Fruit fly (Drosophila melanogaster) whole organism, embryonic: ENCODE results near the gene rhea.

ENCODE experiments used
- Abd-B ChIP-seq: fragments of 200-800 bp; sonication (Bioruptor generic); optimal IDR thresholded peaks from 2 replicates; lab custom pipeline; 2018; ENCODE audit warnings: missing biosample characterization, mild to moderate bottlenecking, missing genetic modification characterization, moderate library complexity
- B-H1 ChIP-seq: fragments of 200-800 bp; sonication (Bioruptor generic); IDR thresholded peaks from 3 replicates; pipeline ENCODE4 v1.3.6; 2022; ENCODE audit warnings: missing biosample characterization, missing genetic modification characterization
- Bteb2 ChIP-seq: fragments of 200-800 bp; sonication (Bioruptor generic); optimal IDR thresholded peaks from 2 replicates; lab custom pipeline; 2016; ENCODE audit warnings: missing biosample characterization, missing genetic modification characterization
- C15 ChIP-seq: fragments of 200-800 bp; sonication (Bioruptor generic); IDR thresholded peaks from 3 replicates; pipeline ENCODE4 v1.3.6; 2022; ENCODE audit warnings: missing biosample characterization, missing genetic modification characterization
- CG11696 ChIP-seq: fragments of 200-800 bp; sonication (Bioruptor generic); IDR thresholded peaks from 2 replicates; pipeline ENCODE4 v1.3.6; 2022; ENCODE audit warnings: missing biosample characterization, missing genetic modification characterization
- CG12769 ChIP-seq: fragments of 200-800 bp; sonication (Bioruptor generic); optimal IDR thresholded peaks from 2 replicates; lab custom pipeline; 2019; ENCODE audit warnings: missing biosample characterization, mild to moderate bottlenecking, missing genetic modification characterization, moderate library complexity
- CG13296 ChIP-seq: fragments of 200-800 bp; sonication (Bioruptor generic); optimal IDR thresholded peaks from 3 replicates; lab custom pipeline; 2018; ENCODE audit warnings: missing biosample characterization, mild to moderate bottlenecking, missing genetic modification characterization
- CG14860 ChIP-seq: fragments of 200-800 bp; sonication (Bioruptor generic); IDR thresholded peaks from 3 replicates; pipeline ENCODE4 v1.3.6; 2022; ENCODE audit warnings: missing biosample characterization, missing genetic modification characterization; ENCODE audit not compliant: partially characterized antibody
- CG16863 ChIP-seq: fragments of 200-800 bp; sonication (Bioruptor generic); optimal IDR thresholded peaks from 3 replicates; lab custom pipeline; 2016; ENCODE audit warnings: missing biosample characterization, missing genetic modification characterization
- CG17328 ChIP-seq: fragments of 200-800 bp; sonication (Bioruptor generic); IDR thresholded peaks from 2 replicates; pipeline ENCODE4 v1.3.6; 2022; ENCODE audit warnings: missing biosample characterization, missing genetic modification characterization
- CG17802 ChIP-seq: fragments of 200-800 bp; sonication (Bioruptor generic); optimal IDR thresholded peaks from 2 replicates; lab custom pipeline; 2018; ENCODE audit warnings: missing biosample characterization, mild to moderate bottlenecking, missing genetic modification characterization, moderate library complexity
- CG18619 ChIP-seq: fragments of 200-800 bp; sonication (Bioruptor generic); optimal IDR thresholded peaks from 3 replicates; lab custom pipeline; 2017; ENCODE audit warnings: missing biosample characterization, mild to moderate bottlenecking, missing genetic modification characterization
- CG3407 ChIP-seq: fragments of 200-800 bp; sonication (Bioruptor generic); optimal IDR thresholded peaks from 2 replicates; lab custom pipeline; 2018; ENCODE audit warnings: missing biosample characterization, mild to moderate bottlenecking, missing genetic modification characterization
- CG3995 ChIP-seq: fragments of 200-800 bp; sonication (Bioruptor generic); optimal IDR thresholded peaks from 3 replicates; lab custom pipeline; 2016; ENCODE audit warnings: missing biosample characterization, missing genetic modification characterization
- CG6175 ChIP-seq: fragments of 200-800 bp; sonication (Bioruptor generic); IDR thresholded peaks from 3 replicates; pipeline ENCODE4 v1.3.6; 2022; ENCODE audit warnings: missing biosample characterization, missing genetic modification characterization
- CG7745 ChIP-seq: fragments of 200-800 bp; sonication (Bioruptor generic); optimal IDR thresholded peaks from 2 replicates; lab custom pipeline; 2018; ENCODE audit warnings: missing biosample characterization, mild to moderate bottlenecking, missing genetic modification characterization, moderate library complexity
- CG9437 ChIP-seq: fragments of 200-800 bp; sonication (Bioruptor generic); optimal IDR thresholded peaks from 2 replicates; lab custom pipeline; 2018; ENCODE audit warnings: missing biosample characterization, mild to moderate bottlenecking, missing genetic modification characterization
- CG9727 ChIP-seq: fragments of 200-800 bp; sonication (Bioruptor generic); optimal IDR thresholded peaks from 3 replicates; lab custom pipeline; 2017; ENCODE audit warnings: missing biosample characterization, mild to moderate bottlenecking, missing genetic modification characterization
- CG9932 ChIP-seq: fragments of 200-800 bp; sonication (Bioruptor generic); IDR thresholded peaks from 2 replicates; pipeline ENCODE4 v1.3.6; 2022; ENCODE audit warnings: missing biosample characterization, missing genetic modification characterization
- CTCF ChIP-seq: fragments of 200-800 bp; sonication (Bioruptor generic); optimal IDR thresholded peaks from 2 replicates; lab custom pipeline; 2017; ENCODE audit warnings: missing biosample characterization, mild to moderate bottlenecking, missing genetic modification characterization, moderate library complexity
- Chrac-16 ChIP-seq: fragments of 200-800 bp; sonication (Bioruptor generic); optimal IDR thresholded peaks from 3 replicates; lab custom pipeline; 2016; ENCODE audit warnings: missing biosample characterization, missing genetic modification characterization
- Dek ChIP-seq: fragments of 200-800 bp; sonication (Bioruptor generic); optimal IDR thresholded peaks from 3 replicates; lab custom pipeline; 2019; ENCODE audit warnings: missing biosample characterization, mild to moderate bottlenecking, missing genetic modification characterization, moderate library complexity
- Dfd ChIP-seq, 2 experiments: fragments of >200 bp; optimal IDR thresholded peaks; 2 replicates each; lab custom pipeline; 2017; ENCODE audit warnings: missing biosample characterization in 2 of 2, missing genetic modification characterization in 2 of 2
- Hr51 ChIP-seq, 2 experiments: fragments of 200-800 bp; sonication (Bioruptor generic); optimal IDR thresholded peaks; 2 replicates in 1 of 2; 3 replicates in 1 of 2; lab custom pipeline; 2016 to 2018; ENCODE audit warnings: missing biosample characterization in 2 of 2, missing genetic modification characterization in 2 of 2, mild to moderate bottlenecking in 1 of 2, moderate library complexity in 1 of 2
- Med ChIP-seq: fragments of 200-800 bp; sonication (Bioruptor generic); peaks from one replicate; lab custom pipeline; 2016; ENCODE audit warnings: missing biosample characterization, missing genetic modification characterization, mild to moderate bottlenecking, inconsistent platforms, moderate library complexity
- NFAT ChIP-seq: fragments of 200-800 bp; sonication (Bioruptor generic); IDR thresholded peaks from 2 replicates; pipeline ENCODE4 v1.3.6; 2022; ENCODE audit warnings: missing biosample characterization, missing genetic modification characterization
- Pdp1 ChIP-seq, 2 experiments: fragments of 200-800 bp; sonication (Bioruptor generic); optimal IDR thresholded peaks; 3 replicates each; lab custom pipeline; 2016; ENCODE audit warnings: missing biosample characterization in 2 of 2, missing genetic modification characterization in 2 of 2, mild to moderate bottlenecking in 1 of 2, moderate library complexity in 1 of 2
- Side ChIP-seq: fragments of 200-800 bp; sonication (Bioruptor generic); optimal IDR thresholded peaks from 2 replicates; lab custom pipeline; 2016; ENCODE audit warnings: missing biosample characterization, missing genetic modification characterization
- Ssrp ChIP-seq: fragments of 200-800 bp; sonication (Bioruptor generic); optimal IDR thresholded peaks from 2 replicates; lab custom pipeline; 2018; ENCODE audit warnings: missing biosample characterization, mild to moderate bottlenecking, missing genetic modification characterization, moderate library complexity
- bcd ChIP-seq: fragments of 200-800 bp; sonication (Bioruptor generic); optimal IDR thresholded peaks from 2 replicates; lab custom pipeline; 2017; ENCODE audit warnings: missing biosample characterization, mild to moderate bottlenecking, missing genetic modification characterization
- bigmax ChIP-seq: fragments of 200-800 bp; sonication (Bioruptor generic); optimal IDR thresholded peaks from 2 replicates; lab custom pipeline; 2018; ENCODE audit warnings: missing biosample characterization, mild to moderate bottlenecking, missing genetic modification characterization
- cato ChIP-seq: fragments of 200-800 bp; sonication (Bioruptor generic); optimal IDR thresholded peaks from 2 replicates; lab custom pipeline; 2016; ENCODE audit warnings: missing biosample characterization, missing genetic modification characterization, borderline replicate concordance
- caup ChIP-seq: fragments of 200-800 bp; sonication (Bioruptor generic); optimal IDR thresholded peaks from 3 replicates; lab custom pipeline; 2017; ENCODE audit warnings: missing biosample characterization, mild to moderate bottlenecking, missing genetic modification characterization, moderate library complexity; ENCODE audit not compliant: severe bottlenecking
- dati ChIP-seq: fragments of 200-800 bp; sonication (Bioruptor generic); IDR thresholded peaks from 2 replicates; pipeline ENCODE4 v1.3.6; 2022; ENCODE audit warnings: missing biosample characterization, missing genetic modification characterization
- fu2 ChIP-seq: fragments of 200-800 bp; sonication (Bioruptor generic); optimal IDR thresholded peaks from 2 replicates; lab custom pipeline; 2016; ENCODE audit warnings: missing biosample characterization, missing genetic modification characterization
- gcm ChIP-seq: fragments of 200-800 bp; sonication (Bioruptor generic); optimal IDR thresholded peaks from 2 replicates; lab custom pipeline; 2019; ENCODE audit warnings: missing biosample characterization, mild to moderate bottlenecking, missing genetic modification characterization, moderate library complexity
- her ChIP-seq: fragments of 200-800 bp; sonication (Bioruptor generic); optimal IDR thresholded peaks from 2 replicates; lab custom pipeline; 2016; ENCODE audit warnings: missing biosample characterization, missing genetic modification characterization
- ind ChIP-seq: fragments of 200-800 bp; sonication (Bioruptor generic); optimal IDR thresholded peaks from 3 replicates; lab custom pipeline; 2016; ENCODE audit warnings: missing biosample characterization, missing genetic modification characterization
- lmd ChIP-seq: fragments of 200-800 bp; sonication (Bioruptor generic); IDR thresholded peaks from 2 replicates; pipeline ENCODE4 v1.3.6; 2022; ENCODE audit warnings: missing biosample characterization, missing genetic modification characterization
- lov ChIP-seq, 2 experiments: fragments of 200-800 bp in 1 of 2; fragments of >200 bp in 1 of 2; sonication (Bioruptor generic) in 1 of 2; IDR thresholded peaks in 1 of 2; optimal IDR thresholded peaks in 1 of 2; 2 replicates in 1 of 2; 3 replicates in 1 of 2; pipeline versions ENCODE4 v1.3.6 to Lab custom; 2017 to 2022; ENCODE audit warnings: missing biosample characterization in 1 of 2, missing genetic modification characterization in 1 of 2
- maf-S ChIP-seq: fragments of 200-800 bp; sonication (Bioruptor generic); optimal IDR thresholded peaks from 2 replicates; lab custom pipeline; 2016; ENCODE audit warnings: missing biosample characterization, missing genetic modification characterization
- mam ChIP-seq: fragments of 200-800 bp; sonication (Bioruptor generic); optimal IDR thresholded peaks from 3 replicates; lab custom pipeline; 2016; ENCODE audit warnings: missing biosample characterization, missing genetic modification characterization
- peb ChIP-seq: fragments of 200-800 bp; sonication (Bioruptor generic); IDR thresholded peaks from 2 replicates; pipeline ENCODE4 v1.3.6; 2022; ENCODE audit warnings: missing biosample characterization, missing genetic modification characterization
- pnt ChIP-seq: fragments of 200-800 bp; sonication (Bioruptor generic); optimal IDR thresholded peaks from 3 replicates; lab custom pipeline; 2016; ENCODE audit warnings: missing biosample characterization, missing genetic modification characterization
- scrt ChIP-seq: fragments of 200-800 bp; sonication (Bioruptor generic); optimal IDR thresholded peaks from 2 replicates; lab custom pipeline; 2018; ENCODE audit warnings: missing biosample characterization, mild to moderate bottlenecking, missing genetic modification characterization, moderate library complexity
- toy ChIP-seq: fragments of 200-800 bp; sonication (Bioruptor generic); IDR thresholded peaks from 2 replicates; pipeline ENCODE4 v1.3.6; 2022; ENCODE audit warnings: missing biosample characterization, missing genetic modification characterization
- trem ChIP-seq: fragments of 200-800 bp; optimal IDR thresholded peaks from 3 replicates; lab custom pipeline; 2019; ENCODE audit warnings: missing biosample characterization, mild to moderate bottlenecking, missing genetic modification characterization, moderate library complexity
- wdn ChIP-seq: fragments of 200-800 bp; sonication (Bioruptor generic); IDR thresholded peaks from 2 replicates; pipeline ENCODE4 v1.3.6; 2022; ENCODE audit warnings: missing biosample characterization, missing genetic modification characterization
- z ChIP-seq: fragments of 200-800 bp; sonication (Bioruptor generic); IDR thresholded peaks from 3 replicates; pipeline ENCODE4 v1.3.6; 2022; ENCODE audit warnings: missing biosample characterization, missing genetic modification characterization
- zen ChIP-seq: fragments of 200-800 bp; sonication (Bioruptor generic); optimal IDR thresholded peaks from 3 replicates; lab custom pipeline; 2018; ENCODE audit warnings: missing biosample characterization, mild to moderate bottlenecking, missing genetic modification characterization, moderate library complexity

Gene rhea

DNA sequence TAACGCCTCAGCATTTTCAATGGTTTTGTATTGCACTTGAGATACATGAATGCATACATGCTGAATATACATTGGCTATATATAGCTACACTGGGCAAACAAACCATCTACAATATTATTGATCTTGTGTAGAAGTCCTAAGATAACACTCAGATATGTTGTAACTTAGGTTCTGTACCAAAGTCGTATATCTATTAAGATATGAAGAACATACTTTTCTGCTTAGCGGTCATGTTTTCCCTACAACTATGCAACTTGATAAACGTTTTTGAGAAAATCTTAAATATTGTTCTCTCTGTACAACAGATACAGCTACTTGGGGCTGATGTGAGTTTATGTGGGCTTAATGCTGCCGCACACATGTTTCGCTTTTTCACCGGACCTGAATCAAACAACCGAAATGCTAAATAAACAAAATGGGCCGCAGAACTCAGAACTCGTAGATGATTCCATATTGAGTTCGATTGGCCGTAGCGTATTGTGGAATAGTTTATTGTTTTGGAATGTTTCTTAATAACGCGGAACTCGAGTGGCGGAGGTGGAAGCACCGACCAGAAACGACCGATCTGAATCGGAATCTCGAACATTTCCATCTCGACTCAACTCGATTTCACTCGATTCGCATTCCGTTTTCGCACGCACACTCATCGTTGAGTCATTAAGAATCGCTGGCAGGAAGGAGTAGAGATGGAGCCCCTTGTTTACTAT is 4.5 kb downstream of the rhea start (continued):
- TF ChIP-seq Abd-B = peak; percentile 8
- no peak for TF ChIP-seq bigmax
- TF ChIP-seq mam (GFP tag; lab: Kevin White, UChicago) = peak; percentile 31
- TF ChIP-seq gcm (GFP tag; lab: Kevin White, UChicago) = peak; percentile 62
- TF ChIP-seq Dfd (GFP tag; optimal IDR thresholded peaks at IDR 0.05; lab: Kevin White, UChicago) = no peak
- TF ChIP-seq her (GFP tag; lab: Kevin White, UChicago) = no peak
- no peak for TF ChIP-seq lov (optimal IDR thresholded peaks at IDR 0.05; lab: Kevin White, UChicago)
- 0 out of 3 replicates have a peak, but pooled peaks have one; percentile 45 for TF ChIP-seq lov (GFP tag; IDR thresholded peaks at IDR 0.05; lab: Robert Waterston, UW)
- TF ChIP-seq CG9727 (GFP tag; lab: Kevin White, UChicago) = peak; percentile 63
- peak; percentile 38 for TF ChIP-seq Ssrp (tag; lab: Kevin White, UChicago)
- TF ChIP-seq B-H1 (GFP tag; lab: Robert Waterston, UW) = no peak
- TF ChIP-seq CG3407 (GFP tag; lab: Kevin White, UChicago) = peak; percentile 53
- peak; percentile 24 for TF ChIP-seq CG18619
- peak; percentile 8 for TF ChIP-seq ind (GFP tag; lab: Kevin White, UChicago)
- no peak for TF ChIP-seq Side (GFP tag; lab: Kevin White, UChicago)
- TF ChIP-seq Pdp1 (GFP tag; optimal IDR thresholded peaks at IDR 0.05; lab: Kevin White, UChicago) = peak in 1 of 2 experiments; percentile 51
- TF ChIP-seq fu2 (GFP tag; lab: Kevin White, UChicago) = no peak
- no peak for TF ChIP-seq peb (GFP tag; lab: Robert Waterston, UW)
- TF ChIP-seq wdn = no peak
- no peak for TF ChIP-seq Dek (tag; lab: Kevin White, UChicago)
- peak; percentile 53 for TF ChIP-seq trem
- peak; percentile 34 for TF ChIP-seq CG9437
- no peak for TF ChIP-seq toy (GFP tag; lab: Robert Waterston, UW)
- no peak for TF ChIP-seq CG14860 (GFP tag; lab: Robert Waterston, UW)
- TF ChIP-seq CG6175 = no peak
- peak; percentile 11 for TF ChIP-seq CG16863 (GFP tag; lab: Kevin White, UChicago)
- TF ChIP-seq C15 (GFP tag; lab: Robert Waterston, UW) = no peak
- peak; percentile 93 for TF ChIP-seq Med
- peak; percentile 41 for TF ChIP-seq pnt (GFP tag; lab: Kevin White, UChicago)
- TF ChIP-seq CG7745 (tag; lab: Kevin White, UChicago) = no peak
- no peak for TF ChIP-seq CG11696
- TF ChIP-seq CG12769 (tag; lab: Kevin White, UChicago) = peak; percentile 29
- peak; percentile 8 for TF ChIP-seq bcd (GFP tag; lab: Kevin White, UChicago)
- no peak for TF ChIP-seq CG9932 (GFP tag; lab: Robert Waterston, UW)
- no peak for TF ChIP-seq dati (GFP tag; lab: Robert Waterston, UW)
- no peak for TF ChIP-seq Bteb2 (GFP tag; lab: Kevin White, UChicago)
- peak; percentile 28 for TF ChIP-seq caup (GFP tag; lab: Kevin White, UChicago)
- TF ChIP-seq lmd (GFP tag; lab: Robert Waterston, UW) = peak; percentile 55
- TF ChIP-seq zen (tag; lab: Kevin White, UChicago) = peak; percentile 21
- peak; percentile 36 for TF ChIP-seq Chrac-16 (GFP tag; lab: Kevin White, UChicago)
- TF ChIP-seq CG3995 (GFP tag; lab: Kevin White, UChicago) = no peak
- no peak for TF ChIP-seq maf-S (GFP tag; lab: Kevin White, UChicago)
- TF ChIP-seq CG13296 = peak; percentile 11
- peak; percentile 36 for TF ChIP-seq cato (GFP tag; lab: Kevin White, UChicago)
- no peak for TF ChIP-seq scrt (GFP tag; lab: Kevin White, UChicago)
- TF ChIP-seq z = peak; percentile 74; the same call in 2 of the 3 replicates
- peak; percentile 13; the same call in 1 of the 2 replicates for TF ChIP-seq CG17328
- TF ChIP-seq CG17802 = no peak
- TF ChIP-seq CTCF (GFP tag; lab: Kevin White, UChicago) = no peak
- no peak for TF ChIP-seq NFAT (GFP tag; lab: Robert Waterston, UW)
- peak in 1 of 2 experiments; percentile 56 for TF ChIP-seq Hr51 (GFP tag; optimal IDR thresholded peaks at IDR 0.05; lab: Kevin White, UChicago)
